Worm (Caenorhabditis elegans) whole organism, mixed stage, embryonic: ENCODE measurements around the gene F43E12.1.

Experiments
- ces-1 ChIP-seq: fragments of 150-350 bp; optimal IDR thresholded peaks from 2 replicates; lab custom pipeline; 2014; ENCODE audit warnings: missing biosample characterization, missing genetic modification reagents, missing genetic modification characterization
- drap-1 ChIP-seq: fragments of 200-800 bp; sonication (Bioruptor generic); optimal IDR thresholded peaks from 3 replicates; lab custom pipeline; 2018; ENCODE audit warnings: mild to moderate bottlenecking, missing genetic modification characterization, missing compliant biosample characterization
- flh-1 ChIP-seq: fragments of 200-800 bp; sonication (Bioruptor generic); optimal IDR thresholded peaks from 2 replicates; lab custom pipeline; 2018; ENCODE audit warnings: mild to moderate bottlenecking, missing genetic modification characterization, moderate library complexity, missing compliant biosample characterization
- ham-2 ChIP-seq: fragments of 200-800 bp; sonication (Bioruptor generic); optimal IDR thresholded peaks from 2 replicates; lab custom pipeline; 2018; ENCODE audit warnings: mild to moderate bottlenecking, missing genetic modification characterization, missing compliant biosample characterization
- lin-13 ChIP-seq: fragments of 150-350 bp; optimal IDR thresholded peaks from 2 replicates; lab custom pipeline; 2014; ENCODE audit warnings: missing biosample characterization, missing genetic modification characterization
- mab-5 ChIP-seq: fragments of 150-350 bp; optimal IDR thresholded peaks from 2 replicates; lab custom pipeline; 2014; ENCODE audit warnings: missing biosample characterization, missing genetic modification characterization
- mep-1 ChIP-seq: fragments of 150-350 bp; optimal IDR thresholded peaks from 2 replicates; lab custom pipeline; 2017; ENCODE audit warnings: missing biosample characterization, missing genetic modification reagents, missing genetic modification characterization, inconsistent platforms
- nhr-12 ChIP-seq: fragments of 150-350 bp; optimal IDR thresholded peaks from 2 replicates; lab custom pipeline; 2014; ENCODE audit warnings: missing biosample characterization, missing genetic modification characterization
- nhr-237 ChIP-seq: fragments of 150-350 bp; optimal IDR thresholded peaks from 2 replicates; lab custom pipeline; 2014; ENCODE audit warnings: missing biosample characterization, missing genetic modification characterization
- snpc-4 ChIP-seq: fragments of 150-350 bp; optimal IDR thresholded peaks from 2 replicates; lab custom pipeline; 2014; ENCODE audit warnings: missing biosample characterization, missing genetic modification characterization
- ztf-11 ChIP-seq: fragments of 150-350 bp; optimal IDR thresholded peaks from 2 replicates; lab custom pipeline; 2014; ENCODE audit warnings: missing biosample characterization, missing genetic modification characterization

ce11 chrX:7155879-7156278 is 21.6 kb upstream of the F43E12.1 start, which contains the start of gene C54D1.7:
- no peak for TF ChIP-seq ztf-11
- no peak for TF ChIP-seq mab-5 (tag; lab: Kevin White, UChicago)
- TF ChIP-seq lin-13 (tag; lab: Kevin White, UChicago): no peak
- TF ChIP-seq flh-1 (GFP tag; lab: Kevin White, UChicago): no peak
- TF ChIP-seq drap-1: no peak
- TF ChIP-seq ham-2: no peak
- no peak for TF ChIP-seq nhr-237 (tag; lab: Kevin White, UChicago)
- TF ChIP-seq ces-1: no peak
- no peak for TF ChIP-seq snpc-4 (tag; lab: Kevin White, UChicago)
- no peak for TF ChIP-seq nhr-12 (tag; lab: Kevin White, UChicago)
- no peak for TF ChIP-seq mep-1 (tag; lab: Kevin White, UChicago)
